Worm (Caenorhabditis elegans) whole organism, L4/young adult: ENCODE measurements around the gene daf-11.

Source experiments
- W03F9.2 ChIP-seq: fragments of 150-350 bp; optimal IDR thresholded peaks from 2 replicates; lab custom pipeline; 2014; ENCODE audit warnings: missing biosample characterization, missing genetic modification characterization
- dao-5 ChIP-seq: sonication (generic microtip); optimal IDR thresholded peaks from 2 replicates; lab custom pipeline; 2016; ENCODE audit warnings: missing genotype, missing genetic modification characterization, moderate library complexity, missing compliant biosample characterization
- him-1 ChIP-seq: sonication (generic microtip); optimal IDR thresholded peaks from 2 replicates; lab custom pipeline; 2016; ENCODE audit warnings: missing genotype, missing genetic modification reagents, missing genetic modification characterization, missing compliant biosample characterization

daf-11 gene

DNA sequence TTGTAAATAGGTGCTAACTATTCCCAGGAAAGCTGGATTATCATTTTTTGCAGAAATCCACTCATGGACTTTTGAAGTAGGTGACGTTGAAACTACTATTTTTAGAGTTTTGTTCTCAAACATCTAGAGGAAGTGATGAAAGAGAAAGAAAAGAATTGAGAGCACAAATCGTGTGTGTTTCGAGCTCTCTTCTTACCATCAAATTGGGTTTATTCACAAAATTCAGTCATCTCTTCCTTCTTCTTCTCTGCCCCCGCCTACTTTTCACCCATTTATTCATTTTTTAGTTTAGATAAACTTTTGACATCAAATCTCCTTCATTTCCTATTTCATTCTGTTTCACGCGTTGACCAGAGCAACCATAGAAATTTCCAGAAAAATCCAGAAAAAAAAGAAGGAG is 39.0 kb downstream of the daf-11 start, which contains the start of gene W05E10.2:
Gene W05E10.2, plus strand, starts transcription at position 301 of the 400 bp plus-strand sequence.
- TF ChIP-seq dao-5 (tag; lab: Kevin White, UChicago) (no peak), W03F9.2 (tag; lab: Kevin White, UChicago) (no peak), him-1 (tag; lab: Kevin White, UChicago) (no peak)

DNA sequence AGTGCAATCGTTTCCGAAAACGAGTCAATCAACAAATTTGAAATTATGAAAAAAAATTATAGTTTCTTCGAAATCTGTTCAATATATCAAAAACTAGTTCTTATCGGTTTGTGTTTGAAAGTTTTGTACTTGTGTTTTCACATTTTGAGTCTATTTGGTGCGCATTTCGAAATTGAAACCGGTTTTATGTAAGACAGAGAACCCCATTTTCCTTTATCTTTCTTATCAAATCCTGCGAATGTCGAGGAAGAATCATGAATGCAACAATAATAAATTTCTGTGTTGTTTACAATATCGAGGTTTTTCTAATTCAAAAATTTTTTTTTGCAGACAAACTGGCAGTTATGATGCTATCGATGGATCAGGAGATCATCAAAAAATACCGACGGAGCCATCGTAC is 43.0 kb downstream of the daf-11 start:
- no peak for TF ChIP-seq dao-5 (tag; lab: Kevin White, UChicago)

DNA sequence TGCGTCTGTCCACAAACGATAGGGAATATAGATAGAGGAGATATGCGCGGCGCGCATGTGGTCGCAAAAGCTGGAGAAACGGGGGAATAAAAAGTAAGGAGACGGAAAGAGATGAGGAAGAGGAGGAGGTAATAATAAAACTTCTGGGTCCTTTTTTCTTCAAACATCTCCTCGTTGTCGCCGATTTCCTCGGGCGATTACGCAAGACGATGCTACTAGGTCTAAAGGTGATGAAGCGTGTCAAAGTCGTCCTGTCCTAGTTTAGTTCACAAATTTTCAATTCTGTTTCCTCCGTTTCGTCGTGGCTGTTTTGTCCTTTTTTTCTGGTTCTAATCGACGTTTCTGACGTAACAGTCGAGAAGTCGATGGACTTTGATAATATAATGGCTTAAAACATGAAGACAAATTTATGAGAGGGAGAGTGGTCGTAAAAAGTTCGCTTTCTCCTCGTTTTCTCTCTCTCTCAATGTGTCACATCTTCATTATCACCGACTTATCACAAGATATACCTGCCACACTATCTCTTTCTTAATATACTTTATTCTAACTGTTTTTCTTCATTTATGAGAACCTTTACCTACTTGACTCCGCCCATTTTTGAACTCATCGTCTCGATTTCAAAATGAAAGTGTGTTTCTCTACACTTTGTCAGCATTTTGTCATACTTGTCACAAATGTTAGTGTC is 45.2 kb downstream of the daf-11 start:
- TF ChIP-seq him-1 (tag; lab: Kevin White, UChicago) (no peak), dao-5 (tag; lab: Kevin White, UChicago) (no peak), W03F9.2 (tag; lab: Kevin White, UChicago) (no peak)

DNA sequence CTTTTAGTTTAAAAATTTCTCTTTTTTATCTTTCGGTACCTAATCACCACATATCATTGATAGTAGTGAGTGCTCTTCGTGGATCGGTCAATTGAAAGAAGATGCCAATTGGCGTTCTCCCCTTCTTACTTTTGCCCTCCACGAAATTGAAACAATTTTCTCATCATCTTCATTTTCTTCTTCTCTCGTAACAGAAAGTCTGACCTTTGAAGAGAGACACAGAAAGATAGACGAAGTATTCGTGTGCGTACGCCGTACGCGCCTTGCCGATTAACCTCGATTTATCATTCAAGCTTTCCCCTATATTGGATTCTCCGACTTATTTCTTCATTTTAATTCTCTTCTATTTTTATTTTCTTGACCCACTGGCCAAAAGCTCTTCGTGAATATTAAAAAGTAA is 48.4 kb downstream of the daf-11 start:
- TF ChIP-seq W03F9.2 (tag; lab: Kevin White, UChicago), result no peak
- no peak for TF ChIP-seq dao-5 (tag; lab: Kevin White, UChicago)
- no peak for TF ChIP-seq him-1 (tag; lab: Kevin White, UChicago)

DNA sequence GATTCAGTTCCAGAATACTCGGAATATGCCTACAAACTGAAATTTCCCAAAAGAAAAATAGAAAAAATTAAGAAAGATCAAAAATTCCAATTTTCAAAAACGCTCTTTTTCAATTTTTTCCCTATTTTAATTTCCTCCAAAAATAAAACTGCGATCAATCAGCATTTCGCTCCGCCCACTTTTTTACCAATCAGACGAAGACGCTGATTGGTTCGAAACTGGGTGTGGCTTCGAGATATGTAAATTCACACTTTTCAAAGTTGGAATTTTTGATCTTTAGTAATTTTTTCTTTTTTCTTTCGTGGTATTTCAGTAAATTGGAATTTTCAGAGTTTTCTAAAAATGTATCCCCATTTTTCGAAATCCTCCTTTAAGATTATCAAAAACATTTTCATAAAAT is 48.8 kb downstream of the daf-11 start:
- no peak for TF ChIP-seq him-1 (tag; lab: Kevin White, UChicago)
- no peak for TF ChIP-seq W03F9.2 (tag; lab: Kevin White, UChicago)
- no peak for TF ChIP-seq dao-5 (tag; lab: Kevin White, UChicago)

DNA sequence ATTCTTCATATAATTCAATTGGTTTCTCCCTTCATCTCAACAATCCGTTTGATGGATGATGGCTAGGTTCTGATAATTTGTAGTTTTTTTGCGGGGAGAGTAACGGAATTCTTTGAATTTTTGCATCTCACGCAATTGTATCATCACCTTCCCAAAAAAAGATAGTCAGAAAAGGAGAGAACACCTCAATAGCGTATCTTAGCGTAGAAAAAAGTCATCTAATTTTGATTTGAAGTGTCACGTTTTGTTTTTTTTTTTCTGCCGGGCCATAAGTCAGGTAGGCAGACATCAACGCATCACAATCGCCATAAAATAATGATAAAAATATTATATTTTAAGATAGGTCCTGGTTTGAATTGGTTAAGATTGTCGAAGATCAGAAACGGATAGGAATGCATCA is 49.4 kb downstream of the daf-11 start:
- TF ChIP-seq dao-5 (tag; lab: Kevin White, UChicago) (no peak), him-1 (tag; lab: Kevin White, UChicago) (no peak), W03F9.2 (tag; lab: Kevin White, UChicago) (no peak)

DNA sequence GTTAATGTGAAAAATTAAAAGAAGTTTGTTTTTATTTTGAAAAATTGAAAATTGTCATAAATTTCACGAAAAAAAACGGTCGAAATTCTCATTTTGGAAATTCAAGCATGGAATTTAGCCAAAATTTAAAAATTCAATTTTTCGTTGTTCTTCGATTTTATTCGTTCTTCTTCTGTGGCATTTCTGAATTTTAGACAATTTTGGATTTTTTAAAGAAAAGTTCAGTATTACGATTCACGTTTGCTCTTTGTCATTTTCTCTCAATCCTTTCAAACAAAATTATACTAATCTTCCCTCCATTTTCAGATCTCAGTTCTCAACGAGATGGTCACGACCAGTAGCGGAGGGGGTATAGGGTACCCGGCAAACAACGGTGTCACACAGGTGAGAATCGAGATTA is 50.2 kb downstream of the daf-11 start, which contains the start of gene ape-1:
Gene ape-1, plus strand, starts transcription at position 301 of the 400 bp plus-strand sequence.
- TF ChIP-seq him-1 (tag; lab: Kevin White, UChicago) (no peak), dao-5 (tag; lab: Kevin White, UChicago) (no peak), W03F9.2 (tag; lab: Kevin White, UChicago) (no peak)

DNA sequence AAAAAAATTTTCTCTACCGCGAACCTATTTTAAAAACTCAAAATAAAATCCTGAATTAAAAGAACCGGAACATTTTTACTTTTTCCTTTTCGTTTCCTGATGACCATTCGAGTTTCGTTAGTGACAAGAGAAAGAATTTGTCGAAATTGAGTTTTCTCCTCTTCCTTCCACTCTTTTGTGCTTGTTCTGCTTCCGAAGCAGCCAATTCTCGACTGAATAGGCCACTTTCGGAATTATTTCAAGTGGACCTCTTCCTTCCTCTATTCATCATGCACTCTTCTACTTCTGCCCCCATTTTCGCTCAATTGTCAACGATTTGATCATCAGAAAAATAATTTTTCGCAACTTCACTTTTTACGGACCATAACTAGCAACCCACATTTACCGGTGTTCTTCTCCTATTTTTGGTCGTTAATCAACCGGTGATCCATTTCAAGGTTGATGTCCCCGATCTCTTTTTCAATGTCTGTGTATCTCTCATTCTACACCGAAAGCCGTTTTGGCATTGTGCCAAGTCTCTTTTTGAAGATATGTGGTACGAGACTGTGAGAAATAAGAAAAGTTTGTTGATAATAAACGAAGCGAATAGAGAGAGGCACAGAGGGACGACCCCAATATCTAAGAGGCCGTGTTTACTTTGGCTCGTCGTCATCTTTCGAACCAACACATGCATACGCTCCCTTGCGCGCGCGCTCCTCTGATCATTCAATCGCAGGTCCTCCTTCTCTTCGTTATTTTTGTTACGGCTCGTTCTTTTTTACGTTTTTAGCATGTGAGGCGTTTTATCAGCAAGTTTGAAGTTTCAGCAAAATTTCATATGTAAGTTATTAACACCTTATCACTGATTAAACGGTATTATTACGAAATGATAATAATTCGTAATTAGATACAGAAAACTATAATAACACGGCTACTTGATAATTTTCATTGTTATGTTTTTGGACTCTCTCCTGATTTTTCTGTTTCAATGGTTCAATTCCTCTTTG is 51.0 kb downstream of the daf-11 start:
- TF ChIP-seq him-1 (tag; lab: Kevin White, UChicago) (no peak), W03F9.2 (tag; lab: Kevin White, UChicago) (no peak), dao-5 (tag; lab: Kevin White, UChicago) (no peak)

DNA sequence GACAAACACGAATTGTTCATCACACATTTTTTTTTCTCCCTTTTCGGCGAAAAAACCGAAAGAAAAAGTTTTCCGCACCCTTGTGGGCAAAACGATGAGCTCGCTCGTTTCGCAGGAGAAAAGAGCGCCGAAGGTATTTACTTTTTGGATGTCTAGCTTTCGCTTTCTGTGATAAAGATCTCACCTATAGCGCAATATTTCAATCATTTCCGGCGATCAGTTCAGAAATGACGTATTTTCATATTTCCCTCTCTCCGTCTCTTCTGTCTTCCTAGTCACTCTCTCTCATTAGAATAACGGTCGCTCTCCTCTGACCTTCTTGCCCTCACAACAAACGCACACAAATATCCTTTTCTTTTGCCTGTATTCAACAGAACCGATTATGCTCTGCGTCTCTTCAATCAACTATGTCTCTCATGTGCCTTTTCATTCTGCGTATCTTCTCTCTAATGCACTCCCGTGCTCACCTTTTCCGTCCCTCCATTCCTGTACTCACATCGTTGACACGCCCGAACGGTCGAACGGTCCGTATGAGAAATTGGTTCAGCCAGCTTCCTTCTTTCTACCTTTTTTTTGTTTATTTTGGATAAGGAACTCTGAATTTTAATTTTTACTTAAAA is 52.0 kb downstream of the daf-11 start:
- TF ChIP-seq dao-5 (tag; lab: Kevin White, UChicago), result no peak

DNA sequence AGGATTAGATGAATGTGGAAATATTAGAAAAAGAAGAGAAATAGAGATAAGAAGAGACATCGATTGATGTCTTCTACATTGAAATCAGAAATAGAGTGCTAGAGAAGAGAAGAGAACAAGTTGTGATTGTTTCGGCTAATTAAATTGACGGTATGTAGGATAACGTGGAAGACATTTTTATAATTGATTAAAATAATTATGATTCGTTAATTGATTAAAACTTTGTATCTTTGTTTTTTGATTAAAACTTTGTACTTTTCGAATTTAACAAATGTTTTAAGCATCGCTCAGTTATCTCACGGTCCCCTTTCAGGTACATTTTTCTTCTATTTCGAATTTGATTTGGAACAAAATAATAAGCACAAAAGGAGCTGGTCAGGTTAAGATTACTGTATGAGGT is 53.4 kb downstream of the daf-11 start, which contains the start of gene lgc-44:
Gene lgc-44, minus strand, starts transcription at position 101 of the 400 bp plus-strand sequence.
- TF ChIP-seq W03F9.2 (tag; lab: Kevin White, UChicago) (no peak), him-1 (tag; lab: Kevin White, UChicago) (no peak), dao-5 (tag; lab: Kevin White, UChicago) (no peak)
